Worm (Caenorhabditis elegans) whole organism, L1 larva: ENCODE measurements around the gene F53C3.7.

ENCODE experiments used
- Y116A8C.19 ChIP-seq: sonication (generic microtip); optimal IDR thresholded peaks from 2 replicates; lab custom pipeline; 2016; ENCODE audit warnings: missing compliant biosample characterization, missing genetic modification characterization, borderline replicate concordance
- ama-1 ChIP-seq: fragments of 150-350 bp; optimal IDR thresholded peaks from 2 replicates; lab custom pipeline; 2014
- elt-2 ChIP-seq: sonication (generic microtip); optimal IDR thresholded peaks from 2 replicates; lab custom pipeline; 2016; ENCODE audit warnings: missing genetic modification characterization, mild to moderate bottlenecking, inconsistent platforms, missing compliant biosample characterization, missing genetic modification reagents
- fkh-10 ChIP-seq: sonication (generic microtip); optimal IDR thresholded peaks from 2 replicates; lab custom pipeline; 2017; ENCODE audit warnings: missing biosample characterization, missing genetic modification reagents, missing genetic modification characterization
- lin-14 ChIP-seq: fragments of 200-800 bp; sonication (Bioruptor generic); optimal IDR thresholded peaks from 2 replicates; lab custom pipeline; 2018; ENCODE audit warnings: mild to moderate bottlenecking, missing genetic modification characterization, moderate library complexity, missing compliant biosample characterization
- nhr-11 ChIP-seq: fragments of 150-350 bp; optimal IDR thresholded peaks from 2 replicates; lab custom pipeline; 2014; ENCODE audit warnings: missing biosample characterization, missing genetic modification characterization
- nhr-77 ChIP-seq: fragments of 150-350 bp; optimal IDR thresholded peaks from 2 replicates; lab custom pipeline; 2014; ENCODE audit warnings: missing biosample characterization, missing genetic modification characterization
- sptf-1 ChIP-seq: fragments of 150-350 bp; optimal IDR thresholded peaks from 2 replicates; lab custom pipeline; 2014; ENCODE audit warnings: missing biosample characterization, missing genetic modification characterization
- unc-62 ChIP-seq: fragments of 150-350 bp; optimal IDR thresholded peaks from 2 replicates; lab custom pipeline; 2014; ENCODE audit warnings: missing biosample characterization, missing genetic modification reagents, missing genetic modification characterization
- unc-86 ChIP-seq: sonication (generic microtip); optimal IDR thresholded peaks from 2 replicates; lab custom pipeline; 2016; ENCODE audit warnings: missing genetic modification characterization, missing compliant biosample characterization

- TF ChIP-seq lin-14 (GFP tag; lab: Kevin White, UChicago) (no peak), unc-86 (tag; lab: Kevin White, UChicago) (no peak), sptf-1 (tag; lab: Kevin White, UChicago) (no peak), ama-1 (lab: Kevin White, UChicago) (no peak), Y116A8C.19 (tag; lab: Kevin White, UChicago) (no peak), elt-2 (tag; lab: Kevin White, UChicago) (no peak), unc-62 (GFP tag; lab: Kevin White, UChicago) (no peak), fkh-10 (GFP tag; lab: Kevin White, UChicago) (no peak), nhr-11 (no peak), nhr-77 (tag; lab: Kevin White, UChicago) (no peak)
Observed at ce11 chrII:3933640-3934039, 38.8 kb downstream of the F53C3.7 start, which contains the start of gene Y14H12B.2.
